Fruit fly (Drosophila melanogaster): ENCODE measurements around the gene P5cr.

dm6 chr3R:19044638-19045037, 15.9 kb downstream of the P5cr start:
- TF ChIP-seq Sp1 (GFP tag; optimal IDR thresholded peaks at IDR 0.05) = no peak
- no peak for TF ChIP-seq br (GFP tag; optimal IDR thresholded peaks at IDR 0.05)
- no peak for TF ChIP-seq Hnf4 (GFP tag; optimal IDR thresholded peaks at IDR 0.05)
- no peak for TF ChIP-seq Rel (GFP tag; optimal IDR thresholded peaks at IDR 0.05)
- no peak for TF ChIP-seq Rel (tag; optimal IDR thresholded peaks at IDR 0.05)
- TF ChIP-seq sv (GFP tag; optimal IDR thresholded peaks at IDR 0.05) = no peak
- TF ChIP-seq Dfd (GFP tag; optimal IDR thresholded peaks at IDR 0.05) = no peak

Measured in whole organism, wandering third instar larva.